Fruit fly (Drosophila melanogaster) whole organism, pupa: ENCODE results near the gene hay.

Experiments used
- CG10348 ChIP-seq: fragments of 200-800 bp; sonication (Bioruptor generic); IDR thresholded peaks from 2 replicates; pipeline ENCODE4 v1.3.6; 2022; ENCODE audit warnings: missing biosample characterization, missing genetic modification characterization
- CG15710 ChIP-seq: fragments of 200-800 bp; sonication (Bioruptor generic); optimal IDR thresholded peaks from 2 replicates; lab custom pipeline; 2018; ENCODE audit warnings: missing biosample characterization, mild to moderate bottlenecking, missing genetic modification characterization, moderate library complexity
- CG32121 ChIP-seq: fragments of 200-800 bp; sonication (Bioruptor generic); IDR thresholded peaks from 2 replicates; pipeline ENCODE4 v1.3.6; 2022; ENCODE audit warnings: missing biosample characterization, missing genetic modification characterization
- CG8301 ChIP-seq: fragments of 200-800 bp; sonication (Bioruptor generic); optimal IDR thresholded peaks from 2 replicates; lab custom pipeline; 2018; ENCODE audit warnings: missing biosample characterization, mild to moderate bottlenecking, missing genetic modification characterization
- EcR ChIP-seq: fragments of 200-800 bp; sonication (Bioruptor generic); optimal IDR thresholded peaks from 3 replicates; lab custom pipeline; 2019; ENCODE audit warnings: missing biosample characterization, missing genetic modification characterization, mild to moderate bottlenecking, moderate library complexity, missing genetic modification reagents
- Pif1A ChIP-seq: fragments of 200-800 bp; sonication (Bioruptor generic); optimal IDR thresholded peaks from 3 replicates; lab custom pipeline; 2016; ENCODE audit warnings: missing biosample characterization, missing genetic modification characterization
- Snoo ChIP-seq: fragments of 200-800 bp; sonication (Bioruptor generic); optimal IDR thresholded peaks from 3 replicates; lab custom pipeline; 2017; ENCODE audit warnings: missing biosample characterization, mild to moderate bottlenecking, missing genetic modification characterization, inconsistent platforms

dm6 chr3L:10665433-10666150 lies 34.7 kb downstream of the hay start:
- TF ChIP-seq CG8301 (tag; lab: Kevin White, UChicago) (peak; percentile 99), CG32121 (GFP tag; lab: Robert Waterston, UW) (peak; percentile 94), Pif1A (GFP tag; lab: Kevin White, UChicago) (peak; percentile 97), Snoo (tag; lab: Kevin White, UChicago) (peak; percentile 98), EcR (GFP tag; lab: Kevin White, UChicago) (peak; percentile 68), CG15710 (tag; lab: Kevin White, UChicago) (peak; percentile 99), CG10348 (GFP tag; lab: Robert Waterston, UW) (peak; percentile 83; the same call in 1 of the 2 replicates)
